Fruit fly (Drosophila melanogaster): Measurements from ENCODE around the gene CG14841.

The CG14841 gene

dm6 chr3R:14283042-14283626 lies 20.9 kb upstream of the CG14841 start (continued):
- TF ChIP-seq nmo (GFP tag; optimal IDR thresholded peaks at IDR 0.05), result peak; percentile 42
- TF ChIP-seq Chrac-16 (GFP tag; optimal IDR thresholded peaks at IDR 0.05), result peak; percentile 13
- TF ChIP-seq Hmx (GFP tag; optimal IDR thresholded peaks at IDR 0.05), result peak; percentile 6
- no peak for TF ChIP-seq slbo (GFP tag; IDR thresholded peaks at IDR 0.05)
- TF ChIP-seq CG14050 (GFP tag; IDR thresholded peaks at IDR 0.05), result no peak
- TF ChIP-seq gsb (GFP tag; IDR thresholded peaks at IDR 0.05), result no peak
- TF ChIP-seq Ets65A (GFP tag), result peak; percentile 79
- peak; percentile 1 for TF ChIP-seq chn (GFP tag; optimal IDR thresholded peaks at IDR 0.05)
- TF ChIP-seq CG18619 (GFP tag; optimal IDR thresholded peaks at IDR 0.05), result peak; percentile 55
- TF ChIP-seq lilli (GFP tag; optimal IDR thresholded peaks at IDR 0.05), result peak; percentile 54
- TF ChIP-seq unpg (GFP tag; optimal IDR thresholded peaks at IDR 0.05), result peak; percentile 27
- TF ChIP-seq Dip3 (GFP tag; optimal IDR thresholded peaks at IDR 0.05), result peak; percentile 37
- no peak for TF ChIP-seq CG13296 (GFP tag; optimal IDR thresholded peaks at IDR 0.05)
- peak; percentile 14 for TF ChIP-seq CG10462 (GFP tag; optimal IDR thresholded peaks at IDR 0.05)
- TF ChIP-seq CG17568 (GFP tag; optimal IDR thresholded peaks at IDR 0.05), result peak; percentile 32
- TF ChIP-seq CG30403 (GFP tag; optimal IDR thresholded peaks at IDR 0.05), result peak; percentile 50
- TF ChIP-seq luna (GFP tag; optimal IDR thresholded peaks at IDR 0.05), result peak; percentile 60
- peak; percentile 18 for TF ChIP-seq CG8924 (tag; optimal IDR thresholded peaks at IDR 0.05)
- peak in 1 of 2 experiments; percentile 18 for TF ChIP-seq Eip74EF (GFP tag; optimal IDR thresholded peaks at IDR 0.05)
- no peak for TF ChIP-seq ken (GFP tag; IDR thresholded peaks at IDR 0.05)
- TF ChIP-seq slp2 (GFP tag; optimal IDR thresholded peaks at IDR 0.05), result no peak
- TF ChIP-seq Dll (GFP tag; IDR thresholded peaks at IDR 0.05; ENCODE audit: partially characterized antibody), result no peak
- no peak for TF ChIP-seq B-H1 (GFP tag; IDR thresholded peaks at IDR 0.05)
- no peak for TF ChIP-seq seq (GFP tag; IDR thresholded peaks at IDR 0.05)
- peak; percentile 34 for TF ChIP-seq phol (tag; optimal IDR thresholded peaks at IDR 0.05)

DNA sequence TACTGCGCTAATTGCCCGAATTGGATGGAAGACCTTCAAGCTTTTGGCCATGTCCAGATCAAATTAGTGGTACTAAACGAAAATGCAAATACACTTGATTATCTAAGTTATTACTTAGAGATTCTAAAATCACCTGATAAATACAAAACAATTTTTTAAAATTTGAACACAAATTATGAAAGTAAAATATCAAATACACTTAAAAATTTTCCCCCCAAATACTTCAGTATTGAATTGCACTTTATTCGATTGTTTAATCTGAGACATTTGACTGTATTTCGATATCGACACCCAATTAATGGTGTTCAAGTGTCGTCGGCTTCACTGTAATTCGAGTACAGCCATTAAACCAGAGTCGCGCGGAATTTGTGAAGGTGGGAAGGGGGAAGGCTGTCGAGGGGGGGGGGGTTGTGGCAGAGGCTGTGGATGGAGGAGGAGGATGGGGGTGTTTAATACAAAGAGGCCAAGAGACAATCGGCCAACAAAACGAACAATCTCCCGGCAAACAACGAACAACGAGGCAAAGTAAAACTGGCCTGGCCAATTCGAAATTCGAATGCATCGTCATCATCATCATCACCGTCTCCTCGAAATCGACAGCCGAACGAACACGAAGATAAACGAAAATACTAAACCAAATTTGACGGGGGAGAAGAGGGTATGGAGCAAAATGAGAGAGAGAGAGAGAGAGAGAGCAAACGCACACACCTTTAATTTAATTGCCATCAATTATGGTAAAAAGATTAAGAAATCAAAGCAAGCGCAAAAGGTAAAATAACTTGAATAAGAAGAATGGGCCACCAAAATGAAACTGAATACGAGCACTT lies 20.2 kb upstream of the CG14841 start:
- TF ChIP-seq ato (GFP tag; IDR thresholded peaks at IDR 0.05; ENCODE audit: partially characterized antibody) (no peak), CG17359 (tag; optimal IDR thresholded peaks at IDR 0.05) (no peak), zfh1 (GFP tag; IDR thresholded peaks at IDR 0.05) (no peak), CG3163 (GFP tag; optimal IDR thresholded peaks at IDR 0.05) (no peak), cato (GFP tag; optimal IDR thresholded peaks at IDR 0.05; ENCODE audit: borderline replicate concordance) (no peak), B-H2 (GFP tag; optimal IDR thresholded peaks at IDR 0.05) (no peak), p53 (GFP tag; optimal IDR thresholded peaks at IDR 0.05) (no peak), E2f1 (GFP tag; IDR thresholded peaks at IDR 0.05) (no peak), CG1832 (GFP tag; optimal IDR thresholded peaks at IDR 0.05) (peak; percentile 77), Deaf1 (tag; optimal IDR thresholded peaks at IDR 0.05) (peak; percentile 98), scrt (GFP tag; optimal IDR thresholded peaks at IDR 0.05) (no peak), Atf6 (GFP tag; IDR thresholded peaks at IDR 0.05) (no peak), CG12769 (tag; optimal IDR thresholded peaks at IDR 0.05) (peak; percentile 33), Stat92E (GFP tag; optimal IDR thresholded peaks at IDR 0.05) (no peak), CG31365 (tag; optimal IDR thresholded peaks at IDR 0.05) (no peak), z (GFP tag; IDR thresholded peaks at IDR 0.05) (no peak), CG6175 (GFP tag; IDR thresholded peaks at IDR 0.05) (0 out of 3 replicates have a peak, but pooled peaks have one; percentile 22), Mad (GFP tag; optimal IDR thresholded peaks at IDR 0.05) (no peak), nom (GFP tag; optimal IDR thresholded peaks at IDR 0.05) (no peak), CG13287 (GFP tag; IDR thresholded peaks at IDR 0.05; ENCODE audit: partially characterized antibody) (no peak), Sry-δ (GFP tag; optimal IDR thresholded peaks at IDR 0.05) (no peak), ATbp (GFP tag; optimal IDR thresholded peaks at IDR 0.05) (no peak), Tbp (GFP tag; optimal IDR thresholded peaks at IDR 0.05) (no peak), CG8089 (GFP tag; optimal IDR thresholded peaks at IDR 0.05) (no peak)

All from whole organism, embryonic.